Fruit fly (Drosophila melanogaster): ENCODE data around the gene CG33278.
A peak's percentile ranks its signal among the peaks of the same experiment; 100 is the strongest.

The CG33278 gene

dm6 chr3L:7450553-7450952, at the start of gene CG33278:
CG33278 (plus strand) TSS chr3L:7450853.
- TF ChIP-seq Sox102F (GFP tag; optimal IDR thresholded peaks at IDR 0.05), result no peak
- TF ChIP-seq pdm3 (GFP tag; optimal IDR thresholded peaks at IDR 0.05), result no peak
- TF ChIP-seq Eip93F (GFP tag; optimal IDR thresholded peaks at IDR 0.05), result no peak
- TF ChIP-seq OdsH (GFP tag; optimal IDR thresholded peaks at IDR 0.05), result no peak
- no peak for TF ChIP-seq CG10631 (GFP tag; optimal IDR thresholded peaks at IDR 0.05)
- no peak for TF ChIP-seq Hr4 (GFP tag; optimal IDR thresholded peaks at IDR 0.05)
- TF ChIP-seq Eip75B (GFP tag; optimal IDR thresholded peaks at IDR 0.05), result no peak
- TF ChIP-seq fd85E (GFP tag; optimal IDR thresholded peaks at IDR 0.05), result no peak
- no peak for TF ChIP-seq CG4318 (GFP tag; optimal IDR thresholded peaks at IDR 0.05)
- no peak for TF ChIP-seq fkh (GFP tag; optimal IDR thresholded peaks at IDR 0.05)
- no peak for TF ChIP-seq acj6 (GFP tag; optimal IDR thresholded peaks at IDR 0.05)
- TF ChIP-seq Met (GFP tag; optimal IDR thresholded peaks at IDR 0.05), result no peak
- TF ChIP-seq Sox15 (GFP tag; optimal IDR thresholded peaks at IDR 0.05), result no peak
- TF ChIP-seq ss (GFP tag; optimal IDR thresholded peaks at IDR 0.05), result no peak
- TF ChIP-seq CG10669 (GFP tag; optimal IDR thresholded peaks at IDR 0.05), result no peak
- no peak for TF ChIP-seq spab (GFP tag; optimal IDR thresholded peaks at IDR 0.05)
- no peak for TF ChIP-seq svp (GFP tag)
- TF ChIP-seq fd59A (GFP tag; optimal IDR thresholded peaks at IDR 0.05), result no peak
- TF ChIP-seq CG8632 (GFP tag; optimal IDR thresholded peaks at IDR 0.05), result no peak
- TF ChIP-seq Hr39 (GFP tag; optimal IDR thresholded peaks at IDR 0.05), result no peak

- TF ChIP-seq fd59A (GFP tag; optimal IDR thresholded peaks at IDR 0.05) (no peak), Blimp-1 (GFP tag; optimal IDR thresholded peaks at IDR 0.05) (no peak), CG32006 (GFP tag; optimal IDR thresholded peaks at IDR 0.05) (no peak), achi (GFP tag; optimal IDR thresholded peaks at IDR 0.05) (no peak), spab (GFP tag; optimal IDR thresholded peaks at IDR 0.05) (no peak), Hr4 (GFP tag; optimal IDR thresholded peaks at IDR 0.05) (no peak), CG11294 (GFP tag; IDR thresholded peaks at IDR 0.05) (no peak)
Observed at dm6 chr3L:7401972-7402371, 48.7 kb upstream of the CG33278 start.

- TF ChIP-seq CG8119 (GFP tag; IDR thresholded peaks at IDR 0.05), result no peak
- no peak for TF ChIP-seq Hr39 (GFP tag; optimal IDR thresholded peaks at IDR 0.05)
- no peak for TF ChIP-seq CG9139 (GFP tag; optimal IDR thresholded peaks at IDR 0.05)
- no peak for TF ChIP-seq CG6792 (GFP tag; optimal IDR thresholded peaks at IDR 0.05)
- no peak for TF ChIP-seq vri (GFP tag; optimal IDR thresholded peaks at IDR 0.05)
- no peak for TF ChIP-seq salr (GFP tag; optimal IDR thresholded peaks at IDR 0.05)
- no peak for TF ChIP-seq CG31627 (GFP tag; optimal IDR thresholded peaks at IDR 0.05)
- no peak for TF ChIP-seq cyc (GFP tag; optimal IDR thresholded peaks at IDR 0.05)
- TF ChIP-seq dac (GFP tag; optimal IDR thresholded peaks at IDR 0.05), result no peak
- no peak for TF ChIP-seq Sox15 (GFP tag; optimal IDR thresholded peaks at IDR 0.05)
- no peak for TF ChIP-seq CG10669 (GFP tag; optimal IDR thresholded peaks at IDR 0.05)
Observed at dm6 chr3L:7404081-7404480, 46.6 kb upstream of the CG33278 start, which contains the start of gene CG8560. CG8560 (minus strand) TSS chr3L:7404181.

- TF ChIP-seq eg (GFP tag; IDR thresholded peaks at IDR 0.05) (0 out of 3 replicates have a peak, but pooled peaks have one; percentile 16), Sox102F (GFP tag; optimal IDR thresholded peaks at IDR 0.05) (no peak)
Observed at dm6 chr3L:7422578-7422977, 28.1 kb upstream of the CG33278 start.

- TF ChIP-seq Ets21C (GFP tag; optimal IDR thresholded peaks at IDR 0.05) (no peak), fkh (GFP tag; optimal IDR thresholded peaks at IDR 0.05) (peak; percentile 37), acj6 (GFP tag; optimal IDR thresholded peaks at IDR 0.05) (no peak), CG8632 (GFP tag; optimal IDR thresholded peaks at IDR 0.05) (no peak), achi (GFP tag; optimal IDR thresholded peaks at IDR 0.05) (no peak), svp (GFP tag) (no peak), cyc (GFP tag; optimal IDR thresholded peaks at IDR 0.05) (no peak), Eip75B (GFP tag; optimal IDR thresholded peaks at IDR 0.05) (no peak), CG4318 (GFP tag; optimal IDR thresholded peaks at IDR 0.05) (no peak), CG34406 (GFP tag; optimal IDR thresholded peaks at IDR 0.05) (no peak), Blimp-1 (GFP tag; optimal IDR thresholded peaks at IDR 0.05) (no peak), CG1621 (tag; optimal IDR thresholded peaks at IDR 0.05) (no peak), net (GFP tag; optimal IDR thresholded peaks at IDR 0.05) (no peak), OdsH (GFP tag; optimal IDR thresholded peaks at IDR 0.05) (no peak), Sox102F (GFP tag; optimal IDR thresholded peaks at IDR 0.05) (no peak), esn (GFP tag; optimal IDR thresholded peaks at IDR 0.05) (no peak), dsx (GFP tag; optimal IDR thresholded peaks at IDR 0.05; ENCODE audit: poor library complexity, severe bottlenecking) (no peak), fd85E (GFP tag; optimal IDR thresholded peaks at IDR 0.05) (no peak), ss (GFP tag; optimal IDR thresholded peaks at IDR 0.05) (peak in 1 of 2 experiments; percentile 34), CG16779 (tag; optimal IDR thresholded peaks at IDR 0.05) (no peak), eg (GFP tag; IDR thresholded peaks at IDR 0.05) (peak; percentile 29; the same call in 1 of the 3 replicates), CG11902 (GFP tag; optimal IDR thresholded peaks at IDR 0.05) (no peak), CG6854 (GFP tag; optimal IDR thresholded peaks at IDR 0.05) (no peak), CG3919 (GFP tag; optimal IDR thresholded peaks at IDR 0.05) (no peak)
Observed at dm6 chr3L:7423517-7423916, 27.1 kb upstream of the CG33278 start, which contains the start of gene CG42458. CG42458 (plus strand) TSS chr3L:7423827.

Data from whole organism, prepupa.